Fruit fly (Drosophila melanogaster) whole organism, embryonic: Measurements from ENCODE around the gene CG9775.

Experiments used
- Antp ChIP-seq: fragments of 200-800 bp; sonication (Bioruptor generic); optimal IDR thresholded peaks from 3 replicates; lab custom pipeline; 2016; ENCODE audit warnings: missing biosample characterization, missing genetic modification characterization
- Bteb2 ChIP-seq: fragments of 200-800 bp; sonication (Bioruptor generic); optimal IDR thresholded peaks from 2 replicates; lab custom pipeline; 2016; ENCODE audit warnings: missing biosample characterization, missing genetic modification characterization
- C15 ChIP-seq: fragments of 200-800 bp; sonication (Bioruptor generic); IDR thresholded peaks from 3 replicates; pipeline ENCODE4 v1.3.6; 2022; ENCODE audit warnings: missing biosample characterization, missing genetic modification characterization
- CG1024 ChIP-seq: fragments of 200-800 bp; sonication (Bioruptor generic); IDR thresholded peaks from 2 replicates; pipeline ENCODE4 v1.3.6; 2022; ENCODE audit warnings: missing biosample characterization, missing genetic modification characterization
- CG10565 ChIP-seq: fragments of 200-800 bp; sonication (Bioruptor generic); optimal IDR thresholded peaks from 3 replicates; lab custom pipeline; 2016; ENCODE audit warnings: missing biosample characterization, mild to moderate bottlenecking, missing genetic modification characterization
- CG11085 ChIP-seq: fragments of 200-800 bp; sonication (Bioruptor generic); IDR thresholded peaks from 2 replicates; pipeline ENCODE4 v1.3.6; 2022; ENCODE audit warnings: missing biosample characterization, missing genetic modification characterization
- CG11456 ChIP-seq: fragments of 200-800 bp; sonication (Bioruptor generic); IDR thresholded peaks from 3 replicates; pipeline ENCODE4 v1.3.6; 2022; ENCODE audit warnings: missing biosample characterization, missing genetic modification characterization
- CG12744 ChIP-seq: fragments of 200-800 bp; sonication (Bioruptor generic); optimal IDR thresholded peaks from 2 replicates; lab custom pipeline; 2016; ENCODE audit warnings: missing biosample characterization, missing genetic modification characterization
- CG14860 ChIP-seq: fragments of 200-800 bp; sonication (Bioruptor generic); IDR thresholded peaks from 3 replicates; pipeline ENCODE4 v1.3.6; 2022; ENCODE audit warnings: missing biosample characterization, missing genetic modification characterization; ENCODE audit not compliant: partially characterized antibody
- CG17361 ChIP-seq: fragments of 200-800 bp; sonication (Bioruptor generic); IDR thresholded peaks from 3 replicates; pipeline ENCODE4 v1.3.6; 2022; ENCODE audit warnings: missing biosample characterization, missing genetic modification characterization
- CG2116 ChIP-seq: fragments of 200-800 bp; sonication (Bioruptor generic); optimal IDR thresholded peaks from 3 replicates; lab custom pipeline; 2018; ENCODE audit warnings: missing biosample characterization, mild to moderate bottlenecking, missing genetic modification characterization
- CG2120 ChIP-seq: fragments of 200-800 bp; sonication (Bioruptor generic); optimal IDR thresholded peaks from 3 replicates; lab custom pipeline; 2016; ENCODE audit warnings: missing biosample characterization, missing genetic modification characterization
- CG2129 ChIP-seq: fragments of 200-800 bp; sonication (Bioruptor generic); IDR thresholded peaks from 2 replicates; pipeline ENCODE4 v1.3.6; 2022; ENCODE audit warnings: missing biosample characterization, missing genetic modification characterization; ENCODE audit not compliant: partially characterized antibody
- CG2199 ChIP-seq: fragments of 200-800 bp; sonication (Bioruptor generic); IDR thresholded peaks from 3 replicates; pipeline ENCODE4 v1.3.6; 2022; ENCODE audit warnings: missing biosample characterization, missing genetic modification characterization
- CG30403 ChIP-seq: fragments of 200-800 bp; sonication (Bioruptor generic); optimal IDR thresholded peaks from 3 replicates; lab custom pipeline; 2016; ENCODE audit warnings: missing biosample characterization, missing genetic modification characterization
- CG34224 ChIP-seq: fragments of 200-800 bp; sonication (Bioruptor generic); IDR thresholded peaks from 3 replicates; pipeline ENCODE4 v1.3.6; 2022; ENCODE audit warnings: missing biosample characterization, missing genetic modification characterization; ENCODE audit not compliant: partially characterized antibody
- CG4282 ChIP-seq: fragments of 200-800 bp; sonication (Bioruptor generic); optimal IDR thresholded peaks from 2 replicates; lab custom pipeline; 2016; ENCODE audit warnings: missing biosample characterization, missing genetic modification characterization
- CG4730 ChIP-seq: fragments of 200-800 bp; sonication (Bioruptor generic); IDR thresholded peaks from 2 replicates; pipeline ENCODE4 v1.3.6; 2022; ENCODE audit warnings: missing biosample characterization, missing genetic modification characterization
- CG4820 ChIP-seq: fragments of 200-800 bp; sonication (Bioruptor generic); optimal IDR thresholded peaks from 3 replicates; lab custom pipeline; 2016; ENCODE audit warnings: missing biosample characterization, missing genetic modification characterization
- CG5180 ChIP-seq: fragments of 200-800 bp; sonication (Bioruptor generic); optimal IDR thresholded peaks from 3 replicates; lab custom pipeline; 2017; ENCODE audit warnings: missing biosample characterization, missing genetic modification characterization, mild to moderate bottlenecking, moderate library complexity, missing genetic modification reagents
- CG6683 ChIP-seq: fragments of 200-800 bp; sonication (Bioruptor generic); optimal IDR thresholded peaks from 2 replicates; lab custom pipeline; 2017; ENCODE audit warnings: missing biosample characterization, mild to moderate bottlenecking, missing genetic modification characterization, missing genetic modification reagents
- CG6813 ChIP-seq: fragments of 200-800 bp; sonication (Bioruptor generic); optimal IDR thresholded peaks from 2 replicates; lab custom pipeline; 2017; ENCODE audit warnings: missing biosample characterization, missing genetic modification characterization, mild to moderate bottlenecking, moderate library complexity, missing genetic modification reagents
- CG7271 ChIP-seq: fragments of 200-800 bp; sonication (Bioruptor generic); optimal IDR thresholded peaks from 2 replicates; lab custom pipeline; 2018; ENCODE audit warnings: missing biosample characterization, mild to moderate bottlenecking, missing genetic modification characterization, moderate library complexity
- CG7839 ChIP-seq: fragments of 200-800 bp; sonication (Bioruptor generic); optimal IDR thresholded peaks from 3 replicates; lab custom pipeline; 2018; ENCODE audit warnings: missing biosample characterization, mild to moderate bottlenecking, missing genetic modification characterization, moderate library complexity
- CG7963 ChIP-seq: fragments of 200-800 bp; sonication (Bioruptor generic); IDR thresholded peaks from 3 replicates; pipeline ENCODE4 v1.3.6; 2022; ENCODE audit warnings: missing biosample characterization, missing genetic modification characterization; ENCODE audit not compliant: partially characterized antibody
- Dad ChIP-seq: fragments of 200-800 bp; sonication (Bioruptor generic); optimal IDR thresholded peaks from 3 replicates; lab custom pipeline; 2016; ENCODE audit warnings: missing biosample characterization, missing genetic modification characterization
- Deaf1 ChIP-seq: fragments of 200-800 bp; optimal IDR thresholded peaks from 3 replicates; lab custom pipeline; 2019; ENCODE audit warnings: missing biosample characterization, mild to moderate bottlenecking, missing genetic modification characterization, moderate library complexity
- ERR ChIP-seq: fragments of 200-800 bp; sonication (Bioruptor generic); optimal IDR thresholded peaks from 2 replicates; lab custom pipeline; 2016; ENCODE audit warnings: missing biosample characterization, missing genetic modification characterization
- GATAe ChIP-seq: fragments of 200-800 bp; sonication (Bioruptor generic); conservative IDR thresholded peaks from 2 replicates; pipeline ENCODE4 v1.3.6; 2022; ENCODE audit warnings: missing biosample characterization, missing genetic modification characterization
- Mes4 ChIP-seq: fragments of 200-800 bp; sonication (Bioruptor generic); optimal IDR thresholded peaks from 2 replicates; lab custom pipeline; 2016; ENCODE audit warnings: missing biosample characterization, missing genetic modification characterization
- Neu2 ChIP-seq: fragments of 200-800 bp; sonication (Bioruptor generic); optimal IDR thresholded peaks from 3 replicates; lab custom pipeline; 2016; ENCODE audit warnings: missing biosample characterization, missing genetic modification characterization, borderline replicate concordance
- NfI ChIP-seq: fragments of 200-800 bp; sonication (Bioruptor generic); optimal IDR thresholded peaks from 3 replicates; lab custom pipeline; 2018; ENCODE audit warnings: missing biosample characterization, mild to moderate bottlenecking, missing genetic modification characterization, moderate library complexity
- Six4 ChIP-seq: fragments of 200-800 bp; sonication (Bioruptor generic); optimal IDR thresholded peaks from 2 replicates; lab custom pipeline; 2016; ENCODE audit warnings: missing biosample characterization, missing genetic modification characterization
- Sry-β ChIP-seq: fragments of 200-800 bp; sonication (Bioruptor generic); optimal IDR thresholded peaks from 2 replicates; lab custom pipeline; 2018; ENCODE audit warnings: missing biosample characterization, mild to moderate bottlenecking, missing genetic modification characterization, moderate library complexity
- ato ChIP-seq: fragments of 200-800 bp; sonication (Bioruptor generic); IDR thresholded peaks from 2 replicates; pipeline ENCODE4 v1.3.6; 2022; ENCODE audit warnings: missing biosample characterization, missing genetic modification characterization; ENCODE audit not compliant: partially characterized antibody
- btn ChIP-seq: fragments of 200-800 bp; sonication (Bioruptor generic); optimal IDR thresholded peaks from 2 replicates; lab custom pipeline; 2016; ENCODE audit warnings: missing biosample characterization, missing genetic modification characterization
- h ChIP-seq: fragments of >200 bp; optimal IDR thresholded peaks from 2 replicates; lab custom pipeline; 2017
- jigr1 ChIP-seq: fragments of 200-800 bp; sonication (Bioruptor generic); IDR thresholded peaks from 3 replicates; pipeline ENCODE4 v1.3.6; 2022; ENCODE audit warnings: missing biosample characterization, missing genetic modification characterization
- lab ChIP-seq: fragments of 200-800 bp; sonication (Bioruptor generic); optimal IDR thresholded peaks from 3 replicates; lab custom pipeline; 2017; ENCODE audit warnings: missing biosample characterization, missing genetic modification characterization, mild to moderate bottlenecking, moderate library complexity, missing genetic modification reagents
- lmd ChIP-seq: fragments of 200-800 bp; sonication (Bioruptor generic); IDR thresholded peaks from 2 replicates; pipeline ENCODE4 v1.3.6; 2022; ENCODE audit warnings: missing biosample characterization, missing genetic modification characterization
- nom ChIP-seq: fragments of 200-800 bp; sonication (Bioruptor generic); optimal IDR thresholded peaks from 2 replicates; lab custom pipeline; 2017; ENCODE audit warnings: missing biosample characterization, missing genetic modification characterization, mild to moderate bottlenecking, moderate library complexity, missing genetic modification reagents
- org-1 ChIP-seq: fragments of 200-800 bp; sonication (Bioruptor generic); optimal IDR thresholded peaks from 2 replicates; lab custom pipeline; 2017; ENCODE audit warnings: missing biosample characterization, missing genetic modification characterization
- pan ChIP-seq, 4 experiments: fragments of >200 bp in 3 of 4; fragments of 200-800 bp in 1 of 4; sonication (Bioruptor generic) in 1 of 4; optimal IDR thresholded peaks in 3 of 4; IDR thresholded peaks in 1 of 4; 2 replicates each; pipeline versions ENCODE4 v1.3.6 to Lab custom; 2017 to 2022; ENCODE audit warnings: missing biosample characterization in 2 of 4, missing genetic modification characterization in 2 of 4, mixed read lengths in 1 of 4
- psq ChIP-seq: fragments of 200-800 bp; sonication (Bioruptor generic); optimal IDR thresholded peaks from 2 replicates; lab custom pipeline; 2017; ENCODE audit warnings: missing biosample characterization, missing genetic modification characterization
- unc-4 ChIP-seq: fragments of 200-800 bp; sonication (Bioruptor generic); IDR thresholded peaks from 2 replicates; pipeline ENCODE4 v1.3.6; 2022; ENCODE audit warnings: missing biosample characterization, missing genetic modification characterization; ENCODE audit not compliant: partially characterized antibody
- usp ChIP-seq: fragments of >200 bp; optimal IDR thresholded peaks from 2 replicates; lab custom pipeline; 2017; ENCODE audit warnings: missing biosample characterization, missing genetic modification characterization
- wor ChIP-seq: fragments of 200-800 bp; sonication (Bioruptor generic); IDR thresholded peaks from 2 replicates; pipeline ENCODE4 v1.3.6; 2022; ENCODE audit warnings: missing biosample characterization, missing genetic modification characterization

Gene CG9775

DNA sequence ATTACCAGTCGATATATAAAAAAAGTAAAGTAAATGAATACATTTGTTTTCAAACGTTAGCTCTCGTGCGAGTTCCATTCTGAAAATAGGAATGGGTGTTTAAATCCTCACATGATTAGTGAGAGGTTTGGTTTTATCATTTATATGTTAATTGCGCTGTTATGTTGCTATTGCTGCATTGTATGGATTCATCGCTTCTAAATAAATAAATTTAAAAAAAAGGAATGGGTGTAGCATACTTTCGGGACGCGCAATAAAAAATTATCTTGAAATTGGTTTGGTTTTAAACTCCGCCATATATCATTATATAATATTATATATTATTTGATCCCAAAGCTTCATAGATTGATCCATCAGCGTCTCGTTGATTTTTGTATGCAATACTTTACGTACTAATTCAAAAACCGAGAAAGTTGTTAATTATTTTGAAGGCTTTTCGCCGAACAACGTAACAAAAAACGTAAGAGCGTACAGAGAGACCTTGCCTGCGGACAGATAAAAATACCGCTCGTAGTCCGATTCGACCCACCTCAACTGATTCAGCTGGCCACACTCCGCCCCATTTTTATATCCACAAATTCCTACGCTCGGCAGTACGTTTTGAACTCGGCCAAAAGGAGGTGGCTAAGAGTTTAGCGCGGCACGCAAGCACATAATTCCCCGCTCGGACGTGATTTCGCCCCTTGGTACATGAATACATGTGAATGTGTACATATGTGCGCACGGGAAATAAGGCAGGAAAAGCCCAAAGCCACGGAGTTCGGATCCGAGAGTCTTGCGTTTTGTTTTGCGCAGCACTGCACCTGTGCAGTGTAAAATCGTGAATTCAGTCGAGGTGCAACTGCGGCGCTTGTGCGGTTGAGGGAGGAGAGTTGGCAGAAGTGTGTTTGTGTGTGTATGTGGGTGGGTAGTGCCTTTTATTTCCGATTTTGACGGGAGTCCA is 17.6 kb upstream of the CG9775 start, which contains the start of gene smash (continued):
- TF ChIP-seq org-1 (GFP tag; lab: Kevin White, UChicago): peak; percentile 52
- peak; percentile 34; the same call in 1 of the 2 replicates for TF ChIP-seq ato (GFP tag; lab: Robert Waterston, UW)
- no peak for TF ChIP-seq CG5180 (GFP tag; lab: Kevin White, UChicago)
- no peak for TF ChIP-seq CG12744
- TF ChIP-seq NfI: peak; percentile 10
- no peak for TF ChIP-seq pan (optimal IDR thresholded peaks at IDR 0.05; lab: Kevin White, UChicago)
- peak in 1 of 2 experiments; percentile 38 for TF ChIP-seq pan (GFP tag; optimal IDR thresholded peaks at IDR 0.05 in 1 of 2, IDR thresholded peaks at IDR 0.05 in 1 of 2)
- peak; percentile 40; the same call in 1 of the 2 replicates for TF ChIP-seq CG11085 (GFP tag; lab: Robert Waterston, UW)
- no peak for TF ChIP-seq Mes4 (GFP tag; lab: Kevin White, UChicago)
- peak; percentile 12 for TF ChIP-seq CG7839
- peak; percentile 10 for TF ChIP-seq CG4282 (GFP tag; lab: Kevin White, UChicago)
- TF ChIP-seq usp (GFP tag; lab: Kevin White, UChicago): no peak
- TF ChIP-seq CG1024 (GFP tag; lab: Robert Waterston, UW): peak; percentile 10; the same call in 1 of the 2 replicates
- TF ChIP-seq btn (GFP tag; lab: Kevin White, UChicago): peak; percentile 34
- no peak for TF ChIP-seq jigr1 (GFP tag; lab: Robert Waterston, UW)
- no peak for TF ChIP-seq CG10565 (GFP tag; lab: Kevin White, UChicago)
- TF ChIP-seq CG14860: peak; percentile 49; the same call in 2 of the 3 replicates
- TF ChIP-seq C15 (GFP tag; lab: Robert Waterston, UW): no peak
- TF ChIP-seq CG2199 (GFP tag; lab: Robert Waterston, UW): peak; percentile 80
- peak; percentile 77; the same call in 2 of the 3 replicates for TF ChIP-seq CG11456 (GFP tag; lab: Robert Waterston, UW)
- TF ChIP-seq CG6683 (GFP tag; lab: Kevin White, UChicago): no peak
- TF ChIP-seq Six4: no peak
- no peak for TF ChIP-seq CG2120
- TF ChIP-seq Deaf1 (tag; lab: Kevin White, UChicago): peak; percentile 83
- TF ChIP-seq Dad (GFP tag; lab: Kevin White, UChicago): peak; percentile 24
- peak; percentile 73 for TF ChIP-seq nom (GFP tag; lab: Kevin White, UChicago)
- peak; percentile 45; the same call in 1 of the 3 replicates for TF ChIP-seq CG7963 (GFP tag; lab: Robert Waterston, UW)
- no peak for TF ChIP-seq Neu2
- no peak for TF ChIP-seq GATAe (GFP tag; lab: Robert Waterston, UW)
- TF ChIP-seq CG6813: peak; percentile 29
- TF ChIP-seq Bteb2: no peak
- TF ChIP-seq unc-4 (GFP tag; lab: Robert Waterston, UW): peak; percentile 20; the same call in 1 of the 2 replicates
- peak; percentile 49 for TF ChIP-seq CG2116 (GFP tag; lab: Kevin White, UChicago)
- TF ChIP-seq CG34224 (GFP tag; lab: Robert Waterston, UW): peak; percentile 33; the same call in 1 of the 3 replicates
- TF ChIP-seq Antp (GFP tag; lab: Kevin White, UChicago): peak; percentile 27
- no peak for TF ChIP-seq Sry-β
- no peak for TF ChIP-seq CG7271 (tag; lab: Kevin White, UChicago)
- peak; percentile 29; the same call in 1 of the 2 replicates for TF ChIP-seq lmd (GFP tag; lab: Robert Waterston, UW)
- TF ChIP-seq CG4820 (GFP tag; lab: Kevin White, UChicago): no peak
- peak; percentile 32 for TF ChIP-seq ERR (GFP tag; lab: Kevin White, UChicago)
- no peak for TF ChIP-seq wor (GFP tag; lab: Robert Waterston, UW)
- no peak for TF ChIP-seq psq (GFP tag; lab: Kevin White, UChicago)
- TF ChIP-seq CG4730 (GFP tag; lab: Robert Waterston, UW): no peak
- no peak for TF ChIP-seq CG30403 (GFP tag; lab: Kevin White, UChicago)
- TF ChIP-seq CG2129 (GFP tag; lab: Robert Waterston, UW): no peak
- TF ChIP-seq h (lab: Kevin White, UChicago): no peak
- TF ChIP-seq lab (GFP tag; lab: Kevin White, UChicago): no peak
- TF ChIP-seq CG17361 (GFP tag; lab: Robert Waterston, UW): no peak; the same call in 2 of the 3 replicates
